Worm (Caenorhabditis elegans) whole organism, L3 larva: ENCODE results near the gene T08B6.4.

Source experiments
- ceh-28 ChIP-seq: fragments of 150-350 bp; optimal IDR thresholded peaks from 2 replicates; lab custom pipeline; 2014; ENCODE audit warnings: missing biosample characterization, missing genetic modification reagents, missing genetic modification characterization
- fos-1 ChIP-seq: fragments of 150-350 bp; optimal IDR thresholded peaks from 2 replicates; lab custom pipeline; 2014; ENCODE audit warnings: missing biosample characterization, missing genetic modification characterization

ce11 chrIV:4880634-4881033 is 24.9 kb upstream of the T08B6.4 start:
- TF ChIP-seq fos-1 (tag; lab: Kevin White, UChicago) (no peak), ceh-28 (tag; lab: Kevin White, UChicago) (no peak)
